Worm (Caenorhabditis elegans) whole organism, L2 larva: Measurements from ENCODE around the gene sulp-8.

ENCODE experiments used
- C34F6.9 ChIP-seq: fragments of 150-350 bp; optimal IDR thresholded peaks from 2 replicates; lab custom pipeline; 2014; ENCODE audit warnings: missing biosample characterization, missing genetic modification characterization
- F13H6.1 ChIP-seq: sonication (generic microtip); optimal IDR thresholded peaks from 2 replicates; lab custom pipeline; 2016; ENCODE audit warnings: missing genetic modification characterization, missing compliant biosample characterization
- R02D3.7 ChIP-seq: fragments of 150-350 bp; optimal IDR thresholded peaks from 2 replicates; lab custom pipeline; 2014; ENCODE audit warnings: missing biosample characterization, missing genetic modification characterization
- Y55F3AM.14 ChIP-seq: fragments of 200-800 bp; sonication (Bioruptor generic); optimal IDR thresholded peaks from 2 replicates; lab custom pipeline; 2018; ENCODE audit warnings: mild to moderate bottlenecking, missing genetic modification characterization, missing compliant biosample characterization
- ZK546.5 ChIP-seq: sonication (generic microtip); optimal IDR thresholded peaks from 2 replicates; lab custom pipeline; 2017; ENCODE audit warnings: missing biosample characterization, missing genetic modification characterization
- alr-1 ChIP-seq: fragments of 150-350 bp; optimal IDR thresholded peaks from 2 replicates; lab custom pipeline; 2014; ENCODE audit warnings: missing biosample characterization, missing genetic modification characterization
- aly-2 ChIP-seq: fragments of 150-350 bp; optimal IDR thresholded peaks from 2 replicates; lab custom pipeline; 2014; ENCODE audit warnings: missing biosample characterization, missing genetic modification characterization
- ama-1 ChIP-seq: fragments of 150-350 bp; optimal IDR thresholded peaks from 2 replicates; lab custom pipeline; 2018; ENCODE audit warnings: inconsistent platforms
- blmp-1 ChIP-seq: sonication (generic microtip); optimal IDR thresholded peaks from 2 replicates; lab custom pipeline; 2017; ENCODE audit warnings: missing genetic modification characterization, mild to moderate bottlenecking, missing compliant biosample characterization, antibody characterized with exemption, moderate library complexity; ENCODE audit not compliant: insufficient read depth
- ceh-16 ChIP-seq: fragments of 150-350 bp; optimal IDR thresholded peaks from 2 replicates; lab custom pipeline; 2014; ENCODE audit warnings: missing biosample characterization, missing genetic modification characterization
- ceh-82 ChIP-seq: fragments of 150-350 bp; optimal IDR thresholded peaks from 2 replicates; lab custom pipeline; 2014; ENCODE audit warnings: missing biosample characterization, missing genetic modification characterization
- crh-2 ChIP-seq: sonication (generic microtip); optimal IDR thresholded peaks from 2 replicates; lab custom pipeline; 2017; ENCODE audit warnings: missing biosample characterization, missing genetic modification characterization
- egl-27 ChIP-seq: sonication (generic microtip); optimal IDR thresholded peaks from 3 replicates; lab custom pipeline; 2017; ENCODE audit warnings: missing biosample characterization, missing genetic modification reagents, missing genetic modification characterization
- elt-1 ChIP-seq: fragments of 150-350 bp; optimal IDR thresholded peaks from 2 replicates; lab custom pipeline; 2014; ENCODE audit warnings: missing biosample characterization, missing genetic modification characterization
- fos-1 ChIP-seq: fragments of 150-350 bp; optimal IDR thresholded peaks from 2 replicates; lab custom pipeline; 2014; ENCODE audit warnings: missing biosample characterization, missing genetic modification characterization
- gmeb-1 ChIP-seq: fragments of 150-350 bp; optimal IDR thresholded peaks from 2 replicates; lab custom pipeline; 2014; ENCODE audit warnings: missing biosample characterization, missing genetic modification characterization
- lin-11 ChIP-seq: fragments of 150-350 bp; sonication (generic microtip); optimal IDR thresholded peaks from 2 replicates; lab custom pipeline; 2014; ENCODE audit warnings: missing biosample characterization, missing genetic modification characterization, inconsistent platforms, mixed read lengths
- lin-13 ChIP-seq: fragments of 150-350 bp; optimal IDR thresholded peaks from 2 replicates; lab custom pipeline; 2014; ENCODE audit warnings: missing biosample characterization, missing genetic modification reagents, missing genetic modification characterization
- lsy-2 ChIP-seq, 2 experiments: fragments of 150-350 bp in 1 of 2; sonication (generic microtip) in 1 of 2; optimal IDR thresholded peaks; 2 replicates each; lab custom pipeline; 2014 to 2017; ENCODE audit warnings: missing biosample characterization in 2 of 2, missing genetic modification characterization in 2 of 2
- mab-5 ChIP-seq: fragments of 150-350 bp; optimal IDR thresholded peaks from 2 replicates; lab custom pipeline; 2014; ENCODE audit warnings: missing biosample characterization, missing genetic modification characterization
- mbf-1 ChIP-seq: sonication (generic microtip); optimal IDR thresholded peaks from 2 replicates; lab custom pipeline; 2017; ENCODE audit warnings: missing biosample characterization, missing genetic modification characterization
- nhr-10 ChIP-seq: sonication (generic microtip); optimal IDR thresholded peaks from 2 replicates; lab custom pipeline; 2017; ENCODE audit warnings: missing biosample characterization, missing genetic modification characterization
- nhr-11 ChIP-seq: fragments of 150-350 bp; optimal IDR thresholded peaks from 2 replicates; lab custom pipeline; 2014; ENCODE audit warnings: missing biosample characterization, missing genetic modification characterization
- nhr-129 ChIP-seq: fragments of 150-350 bp; optimal IDR thresholded peaks from 2 replicates; lab custom pipeline; 2014; ENCODE audit warnings: missing biosample characterization, missing genetic modification characterization
- nhr-21 ChIP-seq: fragments of 150-350 bp; optimal IDR thresholded peaks from 2 replicates; lab custom pipeline; 2014; ENCODE audit warnings: missing biosample characterization, missing genetic modification characterization
- nhr-23 ChIP-seq: fragments of 150-350 bp; optimal IDR thresholded peaks from 2 replicates; lab custom pipeline; 2014; ENCODE audit warnings: missing biosample characterization, missing genetic modification reagents, missing genetic modification characterization
- nhr-237 ChIP-seq: fragments of 150-350 bp; optimal IDR thresholded peaks from 2 replicates; lab custom pipeline; 2014; ENCODE audit warnings: missing biosample characterization, missing genetic modification characterization
- nhr-6 ChIP-seq: fragments of 150-350 bp; optimal IDR thresholded peaks from 2 replicates; lab custom pipeline; 2014; ENCODE audit warnings: missing biosample characterization, missing genetic modification characterization
- nhr-77 ChIP-seq: fragments of 150-350 bp; optimal IDR thresholded peaks from 2 replicates; lab custom pipeline; 2014; ENCODE audit warnings: missing biosample characterization, missing genetic modification characterization
- peb-1 ChIP-seq: fragments of 150-350 bp; optimal IDR thresholded peaks from 2 replicates; lab custom pipeline; 2014; ENCODE audit warnings: missing biosample characterization, missing genetic modification characterization
- sem-4 ChIP-seq: fragments of 150-350 bp; optimal IDR thresholded peaks from 2 replicates; lab custom pipeline; 2014; ENCODE audit warnings: missing biosample characterization, missing genetic modification reagents, missing genetic modification characterization
- skn-1 ChIP-seq: sonication (generic microtip); optimal IDR thresholded peaks from 2 replicates; lab custom pipeline; 2017; ENCODE audit warnings: missing biosample characterization, missing genetic modification characterization
- sma-9 ChIP-seq, 2 experiments: fragments of 150-350 bp in 1 of 2; sonication (generic microtip) in 1 of 2; optimal IDR thresholded peaks; 2 replicates each; lab custom pipeline; 2014 to 2016; ENCODE audit warnings: missing genetic modification characterization in 2 of 2, mild to moderate bottlenecking in 1 of 2, missing biosample characterization in 1 of 2, missing compliant biosample characterization in 1 of 2, missing genetic modification reagents in 1 of 2, moderate library complexity in 1 of 2
- snpc-4 ChIP-seq: fragments of 150-350 bp; optimal IDR thresholded peaks from 2 replicates; lab custom pipeline; 2014; ENCODE audit warnings: missing biosample characterization, missing genetic modification characterization
- unc-55 ChIP-seq: fragments of 150-350 bp; sonication (generic microtip); optimal IDR thresholded peaks from 3 replicates; lab custom pipeline; 2014; ENCODE audit warnings: missing biosample characterization, missing genetic modification reagents, missing genetic modification characterization
- unc-62 ChIP-seq: fragments of 150-350 bp; optimal IDR thresholded peaks from 2 replicates; lab custom pipeline; 2014; ENCODE audit warnings: missing biosample characterization, missing genetic modification reagents, missing genetic modification characterization
- zag-1 ChIP-seq: fragments of 150-350 bp; optimal IDR thresholded peaks from 2 replicates; lab custom pipeline; 2014; ENCODE audit warnings: missing biosample characterization, missing genetic modification characterization
- ztf-11 ChIP-seq: sonication (generic microtip); optimal IDR thresholded peaks from 2 replicates; lab custom pipeline; 2017; ENCODE audit warnings: missing biosample characterization, missing genetic modification characterization

Gene sulp-8

ce11 chrV:9701861-9702260 lies 28.4 kb upstream of the sulp-8 start:
- no peak for TF ChIP-seq ama-1
- TF ChIP-seq zag-1 (tag; lab: Kevin White, UChicago) = no peak
- peak; percentile 50 for TF ChIP-seq fos-1 (tag; lab: Kevin White, UChicago)

- TF ChIP-seq ZK546.5 = no peak
- no peak for TF ChIP-seq unc-62
- TF ChIP-seq lin-11 (tag; lab: Kevin White, UChicago) = no peak
- TF ChIP-seq snpc-4 = no peak
- no peak for TF ChIP-seq fos-1 (tag; lab: Kevin White, UChicago)
- no peak for TF ChIP-seq unc-55 (GFP tag; lab: Kevin White, UChicago)
- TF ChIP-seq nhr-23 = no peak
- TF ChIP-seq mab-5 (tag; lab: Kevin White, UChicago) = no peak
Measured at ce11 chrV:9699216-9699615, 25.7 kb upstream of the sulp-8 start.

- no peak for TF ChIP-seq lsy-2 (tag; optimal IDR thresholded peaks at IDR 0.05; lab: Kevin White, UChicago)
- TF ChIP-seq nhr-77 = no peak
- no peak for TF ChIP-seq nhr-11 (tag; lab: Kevin White, UChicago)
- TF ChIP-seq snpc-4 = no peak
- no peak for TF ChIP-seq blmp-1 (tag; lab: Kevin White, UChicago)
- TF ChIP-seq ZK546.5 = no peak
- no peak for TF ChIP-seq C34F6.9 (tag; lab: Kevin White, UChicago)
- TF ChIP-seq ceh-82 (tag; lab: Kevin White, UChicago) = no peak
- no peak for TF ChIP-seq skn-1 (tag; lab: Kevin White, UChicago)
- no peak for TF ChIP-seq nhr-10 (tag; lab: Kevin White, UChicago)
- TF ChIP-seq crh-2 (tag; lab: Kevin White, UChicago) = no peak
- no peak for TF ChIP-seq zag-1 (tag; lab: Kevin White, UChicago)
- TF ChIP-seq nhr-129 (tag; lab: Kevin White, UChicago) = no peak
- TF ChIP-seq peb-1 (tag; lab: Kevin White, UChicago) = no peak
- TF ChIP-seq aly-2 (tag; lab: Kevin White, UChicago) = no peak
- no peak for TF ChIP-seq ceh-16 (tag; lab: Kevin White, UChicago)
Measured at ce11 chrV:9696715-9697114, 23.2 kb upstream of the sulp-8 start, which contains the start of gene her-1. Gene her-1, plus strand, starts transcription at chrV:9697015.

ce11 chrV:9692649-9693112 lies 19.2 kb upstream of the sulp-8 start, which contains the start of gene ZK287.7:
Gene ZK287.7, plus strand, starts transcription at chrV:9693062.
- TF ChIP-seq ceh-82 (tag; lab: Kevin White, UChicago) (no peak), alr-1 (tag; lab: Kevin White, UChicago) (no peak), lin-13 (no peak), sem-4 (tag; lab: Kevin White, UChicago) (no peak), Y55F3AM.14 (GFP tag; lab: Kevin White, UChicago) (no peak)

ce11 chrV:9692109-9692581 lies 18.7 kb upstream of the sulp-8 start, which contains the start of gene ztf-9:
Gene ztf-9, minus strand, starts transcription at chrV:9692159.
- TF ChIP-seq sma-9 (GFP tag; optimal IDR thresholded peaks at IDR 0.05; lab: Kevin White, UChicago) (no peak), sma-9 (tag; optimal IDR thresholded peaks at IDR 0.05; lab: Kevin White, UChicago) (no peak), mbf-1 (tag; lab: Kevin White, UChicago) (no peak), nhr-129 (tag; lab: Kevin White, UChicago) (peak; percentile 86), nhr-237 (tag; lab: Kevin White, UChicago) (no peak), C34F6.9 (tag; lab: Kevin White, UChicago) (peak; percentile 74), sem-4 (tag; lab: Kevin White, UChicago) (peak; percentile 7), ama-1 (no peak), snpc-4 (peak; percentile 20), blmp-1 (tag; lab: Kevin White, UChicago) (peak; percentile 86), F13H6.1 (tag; lab: Kevin White, UChicago) (peak; percentile 78), gmeb-1 (tag; lab: Kevin White, UChicago) (peak; percentile 7), ceh-16 (tag; lab: Kevin White, UChicago) (no peak), zag-1 (tag; lab: Kevin White, UChicago) (peak; percentile 67), crh-2 (tag; lab: Kevin White, UChicago) (peak; percentile 57), nhr-21 (tag; lab: Kevin White, UChicago) (peak; percentile 15), egl-27 (peak; percentile 23), R02D3.7 (no peak), unc-55 (GFP tag; lab: Kevin White, UChicago) (peak; percentile 67), fos-1 (tag; lab: Kevin White, UChicago) (peak; percentile 79), nhr-77 (no peak), ZK546.5 (no peak), lsy-2 (tag; optimal IDR thresholded peaks at IDR 0.05; lab: Kevin White, UChicago) (peak in 1 of 2 experiments; percentile 39), lin-13 (no peak), Y55F3AM.14 (GFP tag; lab: Kevin White, UChicago) (no peak), ceh-82 (tag; lab: Kevin White, UChicago) (no peak), elt-1 (tag; lab: Kevin White, UChicago) (no peak), ztf-11 (no peak), nhr-10 (tag; lab: Kevin White, UChicago) (no peak), nhr-6 (tag; lab: Kevin White, UChicago) (no peak)
